Worm (Caenorhabditis elegans) whole organism, L1 larva: ENCODE measurements around the gene B0554.5.

Experiments used
- alr-1 ChIP-seq: fragments of 200-800 bp; sonication (Bioruptor generic); optimal IDR thresholded peaks from 2 replicates; lab custom pipeline; 2018; ENCODE audit warnings: borderline replicate concordance, mild to moderate bottlenecking, missing genetic modification characterization, missing compliant biosample characterization
- fos-1 ChIP-seq: fragments of 150-350 bp; optimal IDR thresholded peaks from 2 replicates; lab custom pipeline; 2014; ENCODE audit warnings: missing biosample characterization, missing genetic modification characterization
- hlh-4 ChIP-seq: sonication (generic microtip); optimal IDR thresholded peaks from 2 replicates; lab custom pipeline; 2016; ENCODE audit warnings: mild to moderate bottlenecking, missing genetic modification characterization, missing compliant biosample characterization
- lin-35 ChIP-seq, 2 experiments: fragments of 150-350 bp; optimal IDR thresholded peaks; 2 replicates each; lab custom pipeline; 2014; ENCODE audit warnings: missing biosample characterization in 2 of 2, missing genetic modification characterization in 2 of 2, missing genetic modification reagents in 2 of 2
- lin-39 ChIP-seq: fragments of 150-350 bp; optimal IDR thresholded peaks from 2 replicates; lab custom pipeline; 2014; ENCODE audit warnings: missing biosample characterization, missing genetic modification reagents, missing genetic modification characterization
- lir-3 ChIP-seq: sonication (generic microtip); optimal IDR thresholded peaks from 2 replicates; lab custom pipeline; 2016; ENCODE audit warnings: mild to moderate bottlenecking, missing genetic modification characterization, moderate library complexity, missing compliant biosample characterization; ENCODE audit not compliant: poor library complexity
- mdl-1 ChIP-seq, 2 experiments: fragments of 150-350 bp; optimal IDR thresholded peaks; 2 replicates each; lab custom pipeline; 2014 to 2017; ENCODE audit warnings: missing biosample characterization in 2 of 2, missing genetic modification characterization in 2 of 2, inconsistent platforms in 1 of 2
- nhr-11 ChIP-seq: fragments of 150-350 bp; optimal IDR thresholded peaks from 2 replicates; lab custom pipeline; 2014; ENCODE audit warnings: missing biosample characterization, missing genetic modification characterization
- nhr-76 ChIP-seq: sonication (generic microtip); optimal IDR thresholded peaks from 2 replicates; lab custom pipeline; 2017; ENCODE audit warnings: missing biosample characterization, missing genetic modification characterization
- unc-62 ChIP-seq: fragments of 150-350 bp; optimal IDR thresholded peaks from 2 replicates; lab custom pipeline; 2014; ENCODE audit warnings: missing biosample characterization, missing genetic modification reagents, missing genetic modification characterization
- unc-86 ChIP-seq: sonication (generic microtip); optimal IDR thresholded peaks from 2 replicates; lab custom pipeline; 2016; ENCODE audit warnings: missing genetic modification characterization, missing compliant biosample characterization

DNA sequence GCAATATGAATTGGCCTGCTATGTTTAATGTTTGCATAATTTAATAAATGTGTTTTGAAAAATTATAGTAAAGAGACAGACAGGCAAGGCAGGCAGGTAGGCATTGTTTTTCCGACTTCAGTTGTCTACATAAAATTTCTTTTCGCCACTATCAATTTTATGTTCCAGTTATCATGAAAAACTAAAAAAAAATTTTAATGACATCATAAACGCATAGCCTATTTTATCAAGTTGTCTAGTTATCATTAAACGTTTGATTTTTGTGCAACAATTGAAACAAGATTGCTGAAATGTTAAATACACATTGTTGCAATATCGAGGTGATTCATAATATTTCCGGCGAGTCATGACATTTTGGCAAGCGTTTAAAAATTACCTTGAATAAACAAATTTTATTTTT lies 9.2 kb upstream of the B0554.5 start:
- no peak for TF ChIP-seq nhr-76 (tag; lab: Kevin White, UChicago)
- no peak for TF ChIP-seq fos-1
- TF ChIP-seq alr-1 (tag; lab: Kevin White, UChicago): no peak
- no peak for TF ChIP-seq nhr-11 (tag; lab: Kevin White, UChicago)
- no peak for TF ChIP-seq hlh-4
- no peak for TF ChIP-seq unc-62 (GFP tag; lab: Kevin White, UChicago)
- TF ChIP-seq lir-3 (tag; lab: Kevin White, UChicago): no peak
- no peak for TF ChIP-seq lin-39 (tag; lab: Kevin White, UChicago)
- no peak for TF ChIP-seq lin-35 (GFP tag; optimal IDR thresholded peaks at IDR 0.05; lab: Kevin White, UChicago)
- TF ChIP-seq mdl-1 (tag; optimal IDR thresholded peaks at IDR 0.05; lab: Kevin White, UChicago): no peak
- TF ChIP-seq unc-86 (tag; lab: Kevin White, UChicago): no peak
